Fruit fly (Drosophila melanogaster) whole organism, embryonic: ENCODE data around the gene Lasp.

Experiments used
- CG10366 ChIP-seq: fragments of 200-800 bp; sonication (Bioruptor generic); IDR thresholded peaks from 2 replicates; pipeline ENCODE4 v1.3.6; 2022; ENCODE audit warnings: missing biosample characterization, missing genetic modification characterization
- CG10959 ChIP-seq: fragments of 200-800 bp; sonication (Bioruptor generic); IDR thresholded peaks from 2 replicates; pipeline ENCODE4 v1.3.6; 2022; ENCODE audit warnings: missing biosample characterization, missing genetic modification characterization
- CG12219 ChIP-seq: fragments of 200-800 bp; sonication (Bioruptor generic); optimal IDR thresholded peaks from 3 replicates; lab custom pipeline; 2018; ENCODE audit warnings: missing biosample characterization, mild to moderate bottlenecking, missing genetic modification characterization
- CG15011 ChIP-seq: fragments of 200-800 bp; sonication (Bioruptor generic); optimal IDR thresholded peaks from 3 replicates; lab custom pipeline; 2018; ENCODE audit warnings: missing biosample characterization, mild to moderate bottlenecking, missing genetic modification characterization
- CG16779 ChIP-seq: fragments of 200-800 bp; sonication (Bioruptor generic); IDR thresholded peaks from 2 replicates; pipeline ENCODE4 v1.3.6; 2022; ENCODE audit warnings: missing biosample characterization, missing genetic modification characterization
- CG17802 ChIP-seq: fragments of 200-800 bp; sonication (Bioruptor generic); optimal IDR thresholded peaks from 2 replicates; lab custom pipeline; 2018; ENCODE audit warnings: missing biosample characterization, mild to moderate bottlenecking, missing genetic modification characterization, moderate library complexity
- CG17829 ChIP-seq: fragments of 200-800 bp; optimal IDR thresholded peaks from 2 replicates; lab custom pipeline; 2019; ENCODE audit warnings: missing biosample characterization, mild to moderate bottlenecking, missing genetic modification characterization, moderate library complexity
- CG18262 ChIP-seq: fragments of 200-800 bp; optimal IDR thresholded peaks from 3 replicates; lab custom pipeline; 2019; ENCODE audit warnings: missing biosample characterization, mild to moderate bottlenecking, missing genetic modification characterization, moderate library complexity
- CG2116 ChIP-seq: fragments of 200-800 bp; sonication (Bioruptor generic); optimal IDR thresholded peaks from 3 replicates; lab custom pipeline; 2018; ENCODE audit warnings: missing biosample characterization, mild to moderate bottlenecking, missing genetic modification characterization
- CG4328 ChIP-seq: fragments of 200-800 bp; sonication (Bioruptor generic); optimal IDR thresholded peaks from 3 replicates; lab custom pipeline; 2017; ENCODE audit warnings: missing biosample characterization, missing genetic modification reagents, missing genetic modification characterization
- CG4617 ChIP-seq: fragments of 200-800 bp; sonication (Bioruptor generic); optimal IDR thresholded peaks from 3 replicates; lab custom pipeline; 2016; ENCODE audit warnings: missing biosample characterization, missing genetic modification characterization, borderline replicate concordance
- CG4707 ChIP-seq: fragments of 200-800 bp; sonication (Bioruptor generic); optimal IDR thresholded peaks from 2 replicates; lab custom pipeline; 2018; ENCODE audit warnings: missing biosample characterization, mild to moderate bottlenecking, missing genetic modification characterization, moderate library complexity
- CG7556 ChIP-seq: fragments of 200-800 bp; sonication (Bioruptor generic); optimal IDR thresholded peaks from 2 replicates; lab custom pipeline; 2017; ENCODE audit warnings: missing biosample characterization, mild to moderate bottlenecking, missing genetic modification characterization
- CG9727 ChIP-seq: fragments of 200-800 bp; sonication (Bioruptor generic); optimal IDR thresholded peaks from 3 replicates; lab custom pipeline; 2017; ENCODE audit warnings: missing biosample characterization, mild to moderate bottlenecking, missing genetic modification characterization
- CrebB ChIP-seq: fragments of 200-800 bp; sonication (Bioruptor generic); optimal IDR thresholded peaks from 3 replicates; lab custom pipeline; 2018; ENCODE audit warnings: missing biosample characterization, mild to moderate bottlenecking, missing genetic modification characterization
- Dip3 ChIP-seq: fragments of 200-800 bp; sonication (Bioruptor generic); optimal IDR thresholded peaks from 3 replicates; lab custom pipeline; 2016; ENCODE audit warnings: missing biosample characterization, missing genetic modification characterization
- Doc2 ChIP-seq: fragments of 200-800 bp; sonication (Bioruptor generic); IDR thresholded peaks from 2 replicates; pipeline ENCODE4 v1.3.6; 2022; ENCODE audit warnings: missing biosample characterization, missing genetic modification characterization
- Elba2 ChIP-seq: fragments of 200-800 bp; sonication (Bioruptor generic); optimal IDR thresholded peaks from 3 replicates; lab custom pipeline; 2016; ENCODE audit warnings: missing biosample characterization, missing genetic modification characterization
- Ets65A ChIP-seq: fragments of 200-800 bp; sonication (Bioruptor generic); peaks from one replicate; lab custom pipeline; 2016; ENCODE audit warnings: missing biosample characterization, missing genetic modification characterization
- HLH4C ChIP-seq: fragments of 200-800 bp; sonication (Bioruptor generic); IDR thresholded peaks from 3 replicates; pipeline ENCODE4 v1.3.6; 2022; ENCODE audit warnings: missing biosample characterization, missing genetic modification characterization; ENCODE audit not compliant: partially characterized antibody
- Lhr ChIP-seq: fragments of 200-800 bp; sonication (Bioruptor generic); optimal IDR thresholded peaks from 3 replicates; lab custom pipeline; 2017; ENCODE audit warnings: mild to moderate bottlenecking, missing biosample characterization, missing genetic modification reagents, missing genetic modification characterization
- NC2β ChIP-seq: fragments of 200-800 bp; sonication (Bioruptor generic); optimal IDR thresholded peaks from 2 replicates; lab custom pipeline; 2016; ENCODE audit warnings: missing biosample characterization, missing genetic modification characterization
- Nf-YC ChIP-seq: fragments of 200-800 bp; optimal IDR thresholded peaks from 3 replicates; lab custom pipeline; 2019; ENCODE audit warnings: missing biosample characterization, mild to moderate bottlenecking, missing genetic modification characterization, moderate library complexity
- Sry-β ChIP-seq: fragments of 200-800 bp; sonication (Bioruptor generic); optimal IDR thresholded peaks from 2 replicates; lab custom pipeline; 2018; ENCODE audit warnings: missing biosample characterization, mild to moderate bottlenecking, missing genetic modification characterization, moderate library complexity
- Xrp1 ChIP-seq: fragments of 200-800 bp; sonication (Bioruptor generic); IDR thresholded peaks from 2 replicates; pipeline ENCODE4 v1.3.6; 2022; ENCODE audit warnings: missing biosample characterization, missing genetic modification characterization
- ara ChIP-seq: fragments of 200-800 bp; sonication (Bioruptor generic); IDR thresholded peaks from 2 replicates; pipeline ENCODE4 v1.3.6; 2022; ENCODE audit warnings: missing biosample characterization, missing genetic modification characterization
- bowl ChIP-seq: fragments of 200-800 bp; sonication (Bioruptor generic); IDR thresholded peaks from 2 replicates; pipeline ENCODE4 v1.3.6; 2022; ENCODE audit warnings: missing biosample characterization, missing genetic modification characterization
- cato ChIP-seq: fragments of 200-800 bp; sonication (Bioruptor generic); optimal IDR thresholded peaks from 2 replicates; lab custom pipeline; 2016; ENCODE audit warnings: missing biosample characterization, missing genetic modification characterization, borderline replicate concordance
- crol ChIP-seq: fragments of 200-800 bp; sonication (Bioruptor generic); IDR thresholded peaks from 2 replicates; pipeline ENCODE4 v1.3.6; 2022; ENCODE audit warnings: missing biosample characterization, missing genetic modification characterization
- dm ChIP-seq: fragments of 200-800 bp; sonication (Bioruptor generic); optimal IDR thresholded peaks from 3 replicates; lab custom pipeline; 2016; ENCODE audit warnings: missing biosample characterization, missing genetic modification characterization
- dmrt11E ChIP-seq: fragments of 200-800 bp; sonication (Bioruptor generic); optimal IDR thresholded peaks from 3 replicates; lab custom pipeline; 2018; ENCODE audit warnings: missing biosample characterization, mild to moderate bottlenecking, missing genetic modification characterization, moderate library complexity
- emc ChIP-seq: fragments of 200-800 bp; sonication (Bioruptor generic); optimal IDR thresholded peaks from 2 replicates; lab custom pipeline; 2016; ENCODE audit warnings: missing biosample characterization, missing genetic modification characterization
- en ChIP-seq: fragments of 200-800 bp; sonication (Bioruptor generic); optimal IDR thresholded peaks from 2 replicates; lab custom pipeline; 2016; ENCODE audit warnings: missing biosample characterization, missing genetic modification characterization
- fu2 ChIP-seq: fragments of 200-800 bp; sonication (Bioruptor generic); optimal IDR thresholded peaks from 2 replicates; lab custom pipeline; 2016; ENCODE audit warnings: missing biosample characterization, missing genetic modification characterization
- gce ChIP-seq: fragments of 200-800 bp; sonication (Bioruptor generic); IDR thresholded peaks from 3 replicates; pipeline ENCODE4 v1.3.6; 2022; ENCODE audit warnings: missing biosample characterization, missing genetic modification characterization
- insv ChIP-seq, 2 experiments: fragments of 200-800 bp; sonication (Bioruptor generic); optimal IDR thresholded peaks; 3 replicates each; lab custom pipeline; 2016 to 2018; ENCODE audit warnings: missing biosample characterization in 2 of 2, missing genetic modification characterization in 2 of 2
- lilli ChIP-seq: fragments of 200-800 bp; sonication (Bioruptor generic); optimal IDR thresholded peaks from 3 replicates; lab custom pipeline; 2016; ENCODE audit warnings: missing biosample characterization, missing genetic modification characterization
- maf-S ChIP-seq: fragments of 200-800 bp; sonication (Bioruptor generic); optimal IDR thresholded peaks from 2 replicates; lab custom pipeline; 2016; ENCODE audit warnings: missing biosample characterization, missing genetic modification characterization
- nom ChIP-seq: fragments of 200-800 bp; sonication (Bioruptor generic); optimal IDR thresholded peaks from 2 replicates; lab custom pipeline; 2017; ENCODE audit warnings: missing biosample characterization, missing genetic modification characterization, mild to moderate bottlenecking, moderate library complexity, missing genetic modification reagents
- sima ChIP-seq: fragments of 200-800 bp; sonication (Bioruptor generic); optimal IDR thresholded peaks from 2 replicates; lab custom pipeline; 2016; ENCODE audit warnings: missing biosample characterization, missing genetic modification characterization
- slbo ChIP-seq: fragments of 200-800 bp; sonication (Bioruptor generic); IDR thresholded peaks from 2 replicates; pipeline ENCODE4 v1.3.6; 2022; ENCODE audit warnings: missing biosample characterization, missing genetic modification characterization
- slp2 ChIP-seq: fragments of 200-800 bp; sonication (Bioruptor generic); optimal IDR thresholded peaks from 2 replicates; lab custom pipeline; 2016; ENCODE audit warnings: missing biosample characterization, missing genetic modification characterization
- tna ChIP-seq: fragments of 200-800 bp; sonication (Bioruptor generic); IDR thresholded peaks from 2 replicates; pipeline ENCODE4 v1.3.6; 2022; ENCODE audit warnings: missing biosample characterization, missing genetic modification characterization; ENCODE audit not compliant: partially characterized antibody
- trem ChIP-seq: fragments of 200-800 bp; optimal IDR thresholded peaks from 3 replicates; lab custom pipeline; 2019; ENCODE audit warnings: missing biosample characterization, mild to moderate bottlenecking, missing genetic modification characterization, moderate library complexity
- twi ChIP-seq: fragments of 200-800 bp; optimal IDR thresholded peaks from 2 replicates; lab custom pipeline; 2019; ENCODE audit warnings: missing biosample characterization, mild to moderate bottlenecking, missing genetic modification characterization, moderate library complexity
- tx ChIP-seq: fragments of 200-800 bp; sonication (Bioruptor generic); optimal IDR thresholded peaks from 2 replicates; lab custom pipeline; 2016; ENCODE audit warnings: missing biosample characterization, missing genetic modification characterization
- unc-4 ChIP-seq: fragments of 200-800 bp; sonication (Bioruptor generic); IDR thresholded peaks from 2 replicates; pipeline ENCODE4 v1.3.6; 2022; ENCODE audit warnings: missing biosample characterization, missing genetic modification characterization; ENCODE audit not compliant: partially characterized antibody
- vvl ChIP-seq: fragments of 200-800 bp; sonication (Bioruptor generic); IDR thresholded peaks from 2 replicates; pipeline ENCODE4 v1.3.6; 2022; ENCODE audit warnings: missing biosample characterization, missing genetic modification characterization

Lasp gene

dm6 chr3L:16726069-16726591, 14.7 kb upstream of the Lasp start, which contains the start of the genes CG13026 and PGRP-SB2:
Gene CG13026, minus strand, starts transcription at chr3L:16726169.
Gene PGRP-SB2, plus strand, starts transcription at chr3L:16726541.
- TF ChIP-seq Ets65A (GFP tag; lab: Kevin White, UChicago) (peak; percentile 8), insv (GFP tag; optimal IDR thresholded peaks at IDR 0.05; lab: Kevin White, UChicago) (no peak)

- TF ChIP-seq unc-4 (GFP tag; lab: Robert Waterston, UW): no peak
- TF ChIP-seq CG7556 (GFP tag; lab: Kevin White, UChicago): no peak
- TF ChIP-seq trem (tag; lab: Kevin White, UChicago): no peak
- no peak for TF ChIP-seq slbo (GFP tag; lab: Robert Waterston, UW)
- TF ChIP-seq emc (GFP tag; lab: Kevin White, UChicago): no peak
- no peak for TF ChIP-seq CG4328
- no peak for TF ChIP-seq NC2β (GFP tag; lab: Kevin White, UChicago)
- TF ChIP-seq CrebB (tag; lab: Kevin White, UChicago): no peak
These were observed 13.1 kb upstream of the Lasp start, which contains the start of gene CG13031 for dm6 chr3L:16724561-16724960. Gene CG13031, plus strand, starts transcription at chr3L:16724861.

- TF ChIP-seq en (no peak), Lhr (GFP tag; lab: Kevin White, UChicago) (no peak), gce (GFP tag; lab: Robert Waterston, UW) (no peak), Sry-β (GFP tag; lab: Kevin White, UChicago) (no peak), cato (GFP tag; lab: Kevin White, UChicago) (no peak), tna (no peak), CG17829 (no peak), vvl (GFP tag; lab: Robert Waterston, UW) (no peak), tx (GFP tag; lab: Kevin White, UChicago) (no peak), sima (no peak), CG4617 (GFP tag; lab: Kevin White, UChicago) (no peak), Nf-YC (tag; lab: Kevin White, UChicago) (no peak), CG2116 (GFP tag; lab: Kevin White, UChicago) (no peak), twi (tag; lab: Kevin White, UChicago) (no peak), slp2 (GFP tag; lab: Kevin White, UChicago) (no peak), Dip3 (GFP tag; lab: Kevin White, UChicago) (no peak), lilli (GFP tag; lab: Kevin White, UChicago) (no peak), dmrt11E (no peak), CG17802 (no peak), Elba2 (GFP tag; lab: Kevin White, UChicago) (no peak), Doc2 (GFP tag; lab: Robert Waterston, UW) (no peak), ara (GFP tag; lab: Robert Waterston, UW) (0 out of 2 replicates have a peak, but pooled peaks have one; percentile 21), CG10959 (GFP tag; lab: Robert Waterston, UW) (no peak), CG16779 (GFP tag; lab: Robert Waterston, UW) (no peak), dm (peak; percentile 14), CG18262 (tag; lab: Kevin White, UChicago) (no peak), CG10366 (GFP tag; lab: Robert Waterston, UW) (no peak), crol (GFP tag; lab: Robert Waterston, UW) (no peak), HLH4C (GFP tag; lab: Robert Waterston, UW) (no peak), bowl (GFP tag; lab: Robert Waterston, UW) (no peak), Xrp1 (GFP tag; lab: Robert Waterston, UW) (peak; percentile 33), CG9727 (GFP tag; lab: Kevin White, UChicago) (peak; percentile 24), CG12219 (GFP tag; lab: Kevin White, UChicago) (no peak), maf-S (GFP tag; lab: Kevin White, UChicago) (no peak), nom (GFP tag; lab: Kevin White, UChicago) (no peak), CG15011 (peak; percentile 34), fu2 (GFP tag; lab: Kevin White, UChicago) (peak; percentile 11), CG4707 (GFP tag; lab: Kevin White, UChicago) (no peak)
These were observed 2.7 kb upstream of the Lasp start for dm6 chr3L:16714193-16714538.
